Worm (Caenorhabditis elegans): Measurements from ENCODE around the gene K01F9.2.
A peak's percentile ranks its signal among the peaks of the same experiment; 100 is the strongest.

Gene K01F9.2

DNA sequence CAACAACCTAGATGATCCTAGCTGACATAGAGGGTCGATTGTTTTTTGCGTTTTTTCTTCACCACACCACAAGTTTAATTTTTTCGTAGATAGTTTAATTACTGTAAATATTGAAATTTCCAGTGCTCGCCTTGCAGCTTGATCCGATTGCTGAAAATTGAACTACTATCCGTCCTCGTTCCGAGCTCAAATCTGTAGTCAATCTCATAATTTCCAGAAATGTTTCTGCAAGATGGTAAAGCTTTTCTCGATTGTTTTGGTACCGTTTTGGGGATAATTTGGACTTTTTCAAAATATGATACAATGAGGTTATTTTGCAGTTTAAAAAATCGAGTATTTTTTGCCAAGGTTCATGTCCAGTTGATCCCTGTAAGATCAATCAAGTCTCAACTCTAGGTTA lies 10.9 kb downstream of the K01F9.2 start:
- TF ChIP-seq lin-54 (GFP tag; optimal IDR thresholded peaks at IDR 0.05): no peak
- peak in 1 of 2 experiments; percentile 0 for TF ChIP-seq let-607 (tag; optimal IDR thresholded peaks at IDR 0.05)

DNA sequence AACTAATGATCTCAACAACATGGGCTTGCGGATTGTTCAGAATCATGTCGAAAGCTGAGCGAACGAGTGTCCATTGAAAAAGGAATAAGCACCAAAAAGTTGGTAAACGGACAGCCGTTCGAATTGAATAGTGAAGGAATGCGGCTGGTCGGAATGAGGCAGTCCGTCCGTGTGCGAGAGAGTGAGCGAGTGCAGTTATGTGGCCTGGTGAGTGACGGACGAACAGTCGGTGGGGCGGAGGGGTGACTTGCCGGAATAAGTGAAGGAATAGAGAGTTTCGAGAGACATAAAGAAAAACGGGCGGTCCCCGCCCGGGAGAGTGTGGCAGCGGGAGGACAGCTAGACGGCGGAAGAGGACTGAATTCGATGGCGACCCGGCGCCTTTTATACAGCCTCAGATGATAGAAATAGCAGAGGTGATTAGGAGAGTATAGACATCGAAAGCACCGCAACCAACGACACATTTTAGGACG lies 11.6 kb downstream of the K01F9.2 start:
- TF ChIP-seq lsy-27 (tag; optimal IDR thresholded peaks at IDR 0.05; ENCODE audit: borderline replicate concordance, insufficient read depth): no peak
- TF ChIP-seq lin-40 (tag; optimal IDR thresholded peaks at IDR 0.05): peak; percentile 55
- TF ChIP-seq C17E4.6 (GFP tag; IDR thresholded peaks at IDR 0.05): no peak
- TF ChIP-seq snpc-1.1 (tag; optimal IDR thresholded peaks at IDR 0.05; ENCODE audit: insufficient read depth): no peak
- peak; percentile 52 for TF ChIP-seq F22D6.2 (tag; optimal IDR thresholded peaks at IDR 0.05)
- no peak for TF ChIP-seq die-1 (tag; optimal IDR thresholded peaks at IDR 0.05)
- peak; percentile 86 for TF ChIP-seq egl-44 (GFP tag; IDR thresholded peaks at IDR 0.05)
- TF ChIP-seq madf-10 (tag; optimal IDR thresholded peaks at IDR 0.05): peak; percentile 70
- TF ChIP-seq aptf-2 (GFP tag; conservative IDR thresholded peaks at IDR 0.05): no peak
- TF ChIP-seq ztf-18 (tag; optimal IDR thresholded peaks at IDR 0.05): peak; percentile 73
- no peak for TF ChIP-seq him-1 (tag; optimal IDR thresholded peaks at IDR 0.05)
- TF ChIP-seq madf-3 (GFP tag; IDR thresholded peaks at IDR 0.05): 0 out of 2 replicates have a peak, but pooled peaks have one; percentile 28
- TF ChIP-seq hsf-1 (GFP tag; IDR thresholded peaks at IDR 0.05): 0 out of 2 replicates have a peak, but pooled peaks have one; percentile 8
- TF ChIP-seq efl-1 (GFP tag; optimal IDR thresholded peaks at IDR 0.05): no peak
- peak; percentile 81; the same call in 1 of the 2 replicates for TF ChIP-seq bed-1 (GFP tag; IDR thresholded peaks at IDR 0.05)
- no peak for TF ChIP-seq snpc-4 (GFP tag; optimal IDR thresholded peaks at IDR 0.05)
- TF ChIP-seq snpc-4 (tag; optimal IDR thresholded peaks at IDR 0.05): peak in 3 of 4 experiments; percentile 27 to 45 (median 27)
- TF ChIP-seq bed-2 (GFP tag; IDR thresholded peaks at IDR 0.05): no peak
- no peak for TF ChIP-seq ceh-40 (GFP tag; IDR thresholded peaks at IDR 0.05)
- TF ChIP-seq aptf-3 (GFP tag; IDR thresholded peaks at IDR 0.05): no peak
- peak; percentile 85; the same call in 1 of the 2 replicates for TF ChIP-seq B0336.3 (GFP tag; IDR thresholded peaks at IDR 0.05)
- TF ChIP-seq Y56A3A.18 (GFP tag; IDR thresholded peaks at IDR 0.05): peak; percentile 62; the same call in 1 of the 2 replicates
- no peak for TF ChIP-seq nfya-2 (GFP tag; IDR thresholded peaks at IDR 0.05)
- TF ChIP-seq mcd-1 (GFP tag; IDR thresholded peaks at IDR 0.05): peak; percentile 78
- peak; percentile 63; the same call in 1 of the 2 replicates for TF ChIP-seq hmg-20 (GFP tag; IDR thresholded peaks at IDR 0.05)
- no peak for TF ChIP-seq Y95B8A.8 (GFP tag; IDR thresholded peaks at IDR 0.05)
- peak; percentile 13 for TF ChIP-seq pha-4 (tag; optimal IDR thresholded peaks at IDR 0.05)
- TF ChIP-seq madf-6 (GFP tag; IDR thresholded peaks at IDR 0.05): no peak
- peak; percentile 41 for TF ChIP-seq ceh-79 (tag; optimal IDR thresholded peaks at IDR 0.05)
- no peak for TF ChIP-seq mes-4 (tag; optimal IDR thresholded peaks at IDR 0.05)
- peak; percentile 62 for TF ChIP-seq cebp-1 (GFP tag; IDR thresholded peaks at IDR 0.05)
- TF ChIP-seq cebp-1 (tag; optimal IDR thresholded peaks at IDR 0.05): peak; percentile 84
- TF ChIP-seq attf-6 (GFP tag; IDR thresholded peaks at IDR 0.05): no peak
- TF ChIP-seq tlf-1 (GFP tag; optimal IDR thresholded peaks at IDR 0.05): peak; percentile 69
- TF ChIP-seq sea-2 (GFP tag; IDR thresholded peaks at IDR 0.05): no peak
- no peak for TF ChIP-seq nfya-1 (tag; optimal IDR thresholded peaks at IDR 0.05; ENCODE audit: borderline replicate concordance, insufficient read depth)
- peak; percentile 73; the same call in 1 of the 2 replicates for TF ChIP-seq cebp-2 (GFP tag; IDR thresholded peaks at IDR 0.05)
- peak; percentile 55 for TF ChIP-seq F52B5.7 (tag; optimal IDR thresholded peaks at IDR 0.05)
- TF ChIP-seq ZK185.1 (tag; optimal IDR thresholded peaks at IDR 0.05; ENCODE audit: poor library complexity, severe bottlenecking): peak; percentile 52
- no peak for TF ChIP-seq T07F8.4 (tag; optimal IDR thresholded peaks at IDR 0.05)
- TF ChIP-seq F33H1.4 (GFP tag; IDR thresholded peaks at IDR 0.05): no peak
- no peak for TF ChIP-seq ceh-91 (GFP tag; IDR thresholded peaks at IDR 0.05)
- no peak for TF ChIP-seq Y53F4B.3 (GFP tag; IDR thresholded peaks at IDR 0.05)
- no peak for TF ChIP-seq hrde-1 (tag; optimal IDR thresholded peaks at IDR 0.05; ENCODE audit: borderline replicate concordance)

Measured in whole organism, young adult.